Worm (Caenorhabditis elegans) whole organism, young adult: ENCODE results near the gene mom-1.
A peak's percentile ranks its signal among the peaks of the same experiment; 100 is the strongest.

Source experiments
- B0035.1 ChIP-seq: sonication (generic microtip); optimal IDR thresholded peaks from 2 replicates; lab custom pipeline; 2016; ENCODE audit warnings: missing genetic modification characterization, mild to moderate bottlenecking, missing compliant biosample characterization, missing genotype, missing genetic modification reagents
- C17E4.6 ChIP-seq: fragments of 200-800 bp; sonication (Bioruptor generic); IDR thresholded peaks from 2 replicates; pipeline ENCODE4 v1.3.6; 2022; ENCODE audit warnings: missing genetic modification reagents, missing genetic modification characterization, missing compliant biosample characterization
- F23B12.7 ChIP-seq: sonication (generic microtip); optimal IDR thresholded peaks from 2 replicates; lab custom pipeline; 2017; ENCODE audit warnings: missing genetic modification characterization, mild to moderate bottlenecking, missing compliant biosample characterization, antibody characterized with exemption, moderate library complexity; ENCODE audit not compliant: insufficient read depth
- F33H1.4 ChIP-seq: fragments of 200-800 bp; sonication (Bioruptor generic); IDR thresholded peaks from 2 replicates; pipeline ENCODE4 v1.3.6; 2022; ENCODE audit warnings: missing genetic modification reagents, missing genetic modification characterization, missing compliant biosample characterization
- F55B11.4 ChIP-seq: sonication (generic microtip); optimal IDR thresholded peaks from 2 replicates; lab custom pipeline; 2016; ENCODE audit warnings: missing compliant biosample characterization, missing genetic modification characterization, borderline replicate concordance; ENCODE audit not compliant: insufficient read depth
- T26A5.8 ChIP-seq: sonication (generic microtip); optimal IDR thresholded peaks from 2 replicates; lab custom pipeline; 2016; ENCODE audit warnings: missing genetic modification characterization, missing compliant biosample characterization
- Y95B8A.8 ChIP-seq: fragments of 200-800 bp; sonication (Bioruptor generic); IDR thresholded peaks from 2 replicates; pipeline ENCODE4 v1.3.6; 2022; ENCODE audit warnings: missing genetic modification reagents, missing genetic modification characterization, missing compliant biosample characterization
- ama-1 ChIP-seq, 3 experiments: fragments of 150-350 bp in 1 of 3; sonication (generic microtip) in 2 of 3; optimal IDR thresholded peaks; 2 replicates each; lab custom pipeline; 2014 to 2018; ENCODE audit warnings: missing biosample characterization in 2 of 3, missing genetic modification characterization in 2 of 3, missing genetic modification reagents in 2 of 3
- attf-3 ChIP-seq: fragments of 200-800 bp; sonication (Bioruptor generic); conservative IDR thresholded peaks from 2 replicates; pipeline ENCODE4 v1.3.6; 2022; ENCODE audit warnings: missing genetic modification reagents, missing genetic modification characterization, missing compliant biosample characterization
- attf-5 ChIP-seq: fragments of 200-800 bp; sonication (Bioruptor generic); optimal IDR thresholded peaks from 2 replicates; lab custom pipeline; 2018; ENCODE audit warnings: mild to moderate bottlenecking, missing genetic modification characterization, missing compliant biosample characterization
- attf-6 ChIP-seq: fragments of 200-800 bp; sonication (Bioruptor generic); IDR thresholded peaks from 2 replicates; pipeline ENCODE4 v1.3.6; 2022; ENCODE audit warnings: missing genetic modification reagents, missing genetic modification characterization, missing compliant biosample characterization
- cebp-1 ChIP-seq, 2 experiments: fragments of 200-800 bp in 1 of 2; sonication (Bioruptor generic) in 1 of 2; sonication (generic microtip) in 1 of 2; IDR thresholded peaks in 1 of 2; optimal IDR thresholded peaks in 1 of 2; 2 replicates each; pipeline versions ENCODE4 v1.3.6 to Lab custom; 2017 to 2022; ENCODE audit warnings: missing compliant biosample characterization in 2 of 2, missing genetic modification characterization in 2 of 2, mild to moderate bottlenecking in 1 of 2, missing genetic modification reagents in 1 of 2, moderate library complexity in 1 of 2
- ceh-58 ChIP-seq: fragments of 200-800 bp; sonication (Bioruptor generic); IDR thresholded peaks from 2 replicates; pipeline ENCODE4 v1.3.6; 2022; ENCODE audit warnings: missing genetic modification characterization, missing compliant biosample characterization
- die-1 ChIP-seq: sonication (generic microtip); optimal IDR thresholded peaks from 2 replicates; lab custom pipeline; 2016; ENCODE audit warnings: missing genotype, mild to moderate bottlenecking, missing genetic modification characterization, missing compliant biosample characterization
- dox-1 ChIP-seq: fragments of 200-800 bp; sonication (Bioruptor generic); IDR thresholded peaks from 2 replicates; pipeline ENCODE4 v1.3.6; 2022; ENCODE audit warnings: missing genetic modification reagents, missing genetic modification characterization, missing compliant biosample characterization
- dpff-1 ChIP-seq: sonication (generic microtip); optimal IDR thresholded peaks from 2 replicates; lab custom pipeline; 2017; ENCODE audit warnings: mild to moderate bottlenecking, missing genetic modification characterization, missing compliant biosample characterization
- egl-44 ChIP-seq: fragments of 200-800 bp; sonication (Bioruptor generic); IDR thresholded peaks from 2 replicates; pipeline ENCODE4 v1.3.6; 2022; ENCODE audit warnings: missing genetic modification reagents, missing genetic modification characterization, missing compliant biosample characterization
- egrh-3 ChIP-seq: fragments of 200-800 bp; sonication (Bioruptor generic); IDR thresholded peaks from 2 replicates; pipeline ENCODE4 v1.3.6; 2022; ENCODE audit warnings: missing genetic modification reagents, missing genetic modification characterization, missing compliant biosample characterization
- ekl-4 ChIP-seq: fragments of 200-800 bp; sonication (Bioruptor generic); IDR thresholded peaks from 2 replicates; pipeline ENCODE4 v1.3.6; 2022; ENCODE audit warnings: missing genetic modification reagents, missing genetic modification characterization, missing compliant biosample characterization
- fkh-3 ChIP-seq: sonication (generic microtip); optimal IDR thresholded peaks from 2 replicates; lab custom pipeline; 2016; ENCODE audit warnings: mild to moderate bottlenecking, missing genetic modification characterization, missing compliant biosample characterization
- hmg-1.2 ChIP-seq: fragments of 200-800 bp; sonication (Bioruptor generic); IDR thresholded peaks from 2 replicates; pipeline ENCODE4 v1.3.6; 2022; ENCODE audit warnings: missing genetic modification reagents, missing genetic modification characterization, missing compliant biosample characterization
- lag-1 ChIP-seq: fragments of 200-800 bp; sonication (Bioruptor generic); IDR thresholded peaks from 2 replicates; pipeline ENCODE4 v1.3.6; 2022; ENCODE audit warnings: missing genetic modification reagents, missing genetic modification characterization, missing compliant biosample characterization
- lin-54 ChIP-seq: fragments of 200-800 bp; sonication (Bioruptor generic); optimal IDR thresholded peaks from 2 replicates; lab custom pipeline; 2018; ENCODE audit warnings: mild to moderate bottlenecking, missing genetic modification characterization, missing compliant biosample characterization
- lir-1 ChIP-seq: fragments of 200-800 bp; sonication (Bioruptor generic); conservative IDR thresholded peaks from 2 replicates; pipeline ENCODE4 v1.3.6; 2022; ENCODE audit warnings: missing genetic modification reagents, missing genetic modification characterization, missing compliant biosample characterization
- lsy-27 ChIP-seq: sonication (generic microtip); optimal IDR thresholded peaks from 2 replicates; lab custom pipeline; 2017; ENCODE audit warnings: missing genetic modification characterization, mild to moderate bottlenecking, missing compliant biosample characterization, antibody characterized with exemption, missing genotype, borderline replicate concordance; ENCODE audit not compliant: insufficient read depth
- madf-10 ChIP-seq: sonication (generic microtip); optimal IDR thresholded peaks from 2 replicates; lab custom pipeline; 2016; ENCODE audit warnings: mild to moderate bottlenecking, missing genetic modification characterization, missing compliant biosample characterization
- madf-3 ChIP-seq: fragments of 200-800 bp; sonication (Bioruptor generic); IDR thresholded peaks from 2 replicates; pipeline ENCODE4 v1.3.6; 2022; ENCODE audit warnings: missing genetic modification reagents, missing genetic modification characterization, missing compliant biosample characterization
- madf-8 ChIP-seq: fragments of 200-800 bp; sonication (Bioruptor generic); conservative IDR thresholded peaks from 2 replicates; pipeline ENCODE4 v1.3.6; 2022; ENCODE audit warnings: missing genetic modification reagents, missing genetic modification characterization, missing compliant biosample characterization
- mxl-1 ChIP-seq: sonication (generic microtip); optimal IDR thresholded peaks from 2 replicates; lab custom pipeline; 2016; ENCODE audit warnings: missing genetic modification characterization, missing compliant biosample characterization
- nfya-2 ChIP-seq: fragments of 200-800 bp; sonication (Bioruptor generic); IDR thresholded peaks from 2 replicates; pipeline ENCODE4 v1.3.6; 2022; ENCODE audit warnings: missing genetic modification reagents, missing genetic modification characterization, missing compliant biosample characterization
- nfyb-1 ChIP-seq: fragments of 200-800 bp; sonication (Bioruptor generic); IDR thresholded peaks from 2 replicates; pipeline ENCODE4 v1.3.6; 2022; ENCODE audit warnings: missing genetic modification reagents, missing genetic modification characterization, missing compliant biosample characterization
- nhr-120 ChIP-seq: fragments of 200-800 bp; sonication (Bioruptor generic); IDR thresholded peaks from 2 replicates; pipeline ENCODE4 v1.3.6; 2022; ENCODE audit warnings: missing genetic modification characterization, missing compliant biosample characterization
- nhr-27 ChIP-seq: fragments of 200-800 bp; sonication (Bioruptor generic); optimal IDR thresholded peaks from 2 replicates; lab custom pipeline; 2018; ENCODE audit warnings: mild to moderate bottlenecking, missing genetic modification characterization, moderate library complexity, missing compliant biosample characterization
- nhr-80 ChIP-seq: sonication (generic microtip); optimal IDR thresholded peaks from 2 replicates; lab custom pipeline; 2016; ENCODE audit warnings: missing genetic modification characterization, missing compliant biosample characterization
- rcor-1 ChIP-seq: fragments of 200-800 bp; sonication (Bioruptor generic); IDR thresholded peaks from 2 replicates; pipeline ENCODE4 v1.3.6; 2022; ENCODE audit warnings: missing genetic modification reagents, missing genetic modification characterization, missing compliant biosample characterization
- rec-8 ChIP-seq, 2 experiments: sonication (generic microtip); optimal IDR thresholded peaks; 2 replicates each; lab custom pipeline; 2016; ENCODE audit warnings: mild to moderate bottlenecking in 2 of 2, missing genetic modification characterization in 2 of 2, missing genetic modification reagents in 2 of 2, missing genotype in 2 of 2, missing biosample characterization in 1 of 2, missing compliant biosample characterization in 1 of 2, moderate library complexity in 1 of 2
- snpc-4 ChIP-seq, 5 experiments: fragments of 150-350 bp in 1 of 5; sonication (generic microtip) in 4 of 5; optimal IDR thresholded peaks; 2 replicates each; lab custom pipeline; 2014 to 2018; ENCODE audit warnings: missing genetic modification characterization in 5 of 5, missing biosample characterization in 3 of 5, antibody characterized with exemption in 2 of 5, mild to moderate bottlenecking in 2 of 5, missing compliant biosample characterization in 2 of 5, missing genotype in 2 of 5, moderate library complexity in 2 of 5, missing genetic modification reagents in 1 of 5
- tbx-9 ChIP-seq: sonication (generic microtip); optimal IDR thresholded peaks from 2 replicates; lab custom pipeline; 2016; ENCODE audit warnings: borderline replicate concordance, missing genetic modification characterization, inconsistent platforms, missing compliant biosample characterization
- tlf-1 ChIP-seq: fragments of 200-800 bp; sonication (Bioruptor generic); optimal IDR thresholded peaks from 2 replicates; lab custom pipeline; 2018; ENCODE audit warnings: mild to moderate bottlenecking, missing genetic modification characterization, missing compliant biosample characterization
- unc-62 ChIP-seq: fragments of 150-350 bp; optimal IDR thresholded peaks from 2 replicates; lab custom pipeline; 2014; ENCODE audit warnings: missing biosample characterization, missing genetic modification reagents, missing genetic modification characterization
- zfh-2 ChIP-seq: fragments of 200-800 bp; sonication (Bioruptor generic); conservative IDR thresholded peaks from 2 replicates; pipeline ENCODE4 v1.3.6; 2022; ENCODE audit warnings: missing genetic modification reagents, missing genetic modification characterization, missing compliant biosample characterization
- ztf-18 ChIP-seq: sonication (generic microtip); optimal IDR thresholded peaks from 2 replicates; lab custom pipeline; 2016; ENCODE audit warnings: missing genotype, mild to moderate bottlenecking, missing genetic modification characterization, missing compliant biosample characterization
- ztf-25 ChIP-seq: fragments of 200-800 bp; sonication (Bioruptor generic); IDR thresholded peaks from 2 replicates; pipeline ENCODE4 v1.3.6; 2022; ENCODE audit warnings: missing genetic modification reagents, missing genetic modification characterization, missing compliant biosample characterization
- ztf-6 ChIP-seq: fragments of 200-800 bp; sonication (Bioruptor generic); IDR thresholded peaks from 2 replicates; pipeline ENCODE4 v1.3.6; 2022; ENCODE audit warnings: missing genetic modification reagents, missing genetic modification characterization, missing compliant biosample characterization

mom-1 gene

ce11 chrX:6255561-6255960 is 37.4 kb upstream of the mom-1 start (continued):
- peak; percentile 65 for TF ChIP-seq lir-1 (GFP tag; lab: Robert Waterston, UW)
- TF ChIP-seq nfya-2: no peak
- no peak for TF ChIP-seq ztf-18 (tag; lab: Kevin White, UChicago)
- TF ChIP-seq attf-5 (GFP tag; lab: Kevin White, UChicago): peak; percentile 34
- TF ChIP-seq ztf-6 (GFP tag; lab: Robert Waterston, UW): no peak
- TF ChIP-seq dpff-1 (tag; lab: Kevin White, UChicago): peak; percentile 34
- TF ChIP-seq mxl-1 (tag; lab: Kevin White, UChicago): no peak
- no peak for TF ChIP-seq ekl-4 (GFP tag; lab: Robert Waterston, UW)
- no peak for TF ChIP-seq madf-10 (tag; lab: Kevin White, UChicago)
- TF ChIP-seq egrh-3: no peak
- TF ChIP-seq F33H1.4: no peak
- TF ChIP-seq tlf-1 (GFP tag; lab: Kevin White, UChicago): peak; percentile 82
- 0 out of 2 replicates have a peak, but pooled peaks have one; percentile 59 for TF ChIP-seq Y95B8A.8 (GFP tag; lab: Robert Waterston, UW)
- TF ChIP-seq nhr-120 (GFP tag; lab: Robert Waterston, UW): no peak
- TF ChIP-seq fkh-3 (tag; lab: Kevin White, UChicago): no peak
- TF ChIP-seq F55B11.4: no peak
- no peak for TF ChIP-seq F23B12.7 (tag; lab: Kevin White, UChicago)
- TF ChIP-seq lsy-27 (tag; lab: Kevin White, UChicago): no peak
- no peak for TF ChIP-seq snpc-4 (GFP tag; optimal IDR thresholded peaks at IDR 0.05; lab: Kevin White, UChicago)
- TF ChIP-seq snpc-4 (tag; optimal IDR thresholded peaks at IDR 0.05; lab: Kevin White, UChicago): peak in 3 of 4 experiments; percentile 16 to 36 (median 36)
- TF ChIP-seq attf-6 (GFP tag; lab: Robert Waterston, UW): no peak
- no peak for TF ChIP-seq rec-8 (tag; optimal IDR thresholded peaks at IDR 0.05; lab: Kevin White, UChicago)
- TF ChIP-seq hmg-1.2: no peak
- TF ChIP-seq nhr-27 (tag; lab: Kevin White, UChicago): no peak
- TF ChIP-seq die-1: no peak
- TF ChIP-seq lin-54: peak; percentile 38
- no peak for TF ChIP-seq T26A5.8 (tag; lab: Kevin White, UChicago)
- TF ChIP-seq C17E4.6 (GFP tag; lab: Robert Waterston, UW): no peak
- no peak for TF ChIP-seq rcor-1 (GFP tag; lab: Robert Waterston, UW)
- no peak for TF ChIP-seq ztf-25 (GFP tag; lab: Robert Waterston, UW)
- TF ChIP-seq, all 124 proteins: peak for 44

ce11 chrX:6256430-6256829 is 36.5 kb upstream of the mom-1 start:
- TF ChIP-seq snpc-4 (GFP tag; optimal IDR thresholded peaks at IDR 0.05; lab: Kevin White, UChicago) (no peak), snpc-4 (tag; optimal IDR thresholded peaks at IDR 0.05; lab: Kevin White, UChicago) (no peak), madf-3 (GFP tag; lab: Robert Waterston, UW) (0 out of 2 replicates have a peak, but pooled peaks have one; percentile 15), dox-1 (GFP tag; lab: Robert Waterston, UW) (0 out of 2 replicates have a peak, but pooled peaks have one; percentile 4), egrh-3 (no peak), B0035.1 (tag; lab: Kevin White, UChicago) (no peak), ztf-25 (GFP tag; lab: Robert Waterston, UW) (no peak), lin-54 (no peak), hmg-1.2 (no peak), unc-62 (GFP tag; lab: Kevin White, UChicago) (no peak), ama-1 (optimal IDR thresholded peaks at IDR 0.05; lab: Kevin White, UChicago) (peak; percentile 65), ama-1 (GFP tag; optimal IDR thresholded peaks at IDR 0.05; lab: Kevin White, UChicago) (no peak), nhr-80 (tag; lab: Kevin White, UChicago) (peak; percentile 50), tbx-9 (tag; lab: Kevin White, UChicago) (no peak), attf-3 (no peak), cebp-1 (GFP tag; IDR thresholded peaks at IDR 0.05; lab: Robert Waterston, UW) (no peak), cebp-1 (tag; optimal IDR thresholded peaks at IDR 0.05; lab: Kevin White, UChicago) (peak; percentile 25), dpff-1 (tag; lab: Kevin White, UChicago) (no peak), ceh-58 (GFP tag; lab: Robert Waterston, UW) (no peak), egl-44 (GFP tag; lab: Robert Waterston, UW) (0 out of 2 replicates have a peak, but pooled peaks have one; percentile 8), F23B12.7 (tag; lab: Kevin White, UChicago) (no peak), madf-8 (GFP tag; lab: Robert Waterston, UW) (no peak), nfyb-1 (GFP tag; lab: Robert Waterston, UW) (peak; percentile 52), lag-1 (GFP tag; lab: Robert Waterston, UW) (no peak), zfh-2 (GFP tag; lab: Robert Waterston, UW) (no peak), ztf-6 (GFP tag; lab: Robert Waterston, UW) (no peak)
